Worm (Caenorhabditis elegans): Measurements from ENCODE around the gene H02F09.3.

Gene H02F09.3

DNA sequence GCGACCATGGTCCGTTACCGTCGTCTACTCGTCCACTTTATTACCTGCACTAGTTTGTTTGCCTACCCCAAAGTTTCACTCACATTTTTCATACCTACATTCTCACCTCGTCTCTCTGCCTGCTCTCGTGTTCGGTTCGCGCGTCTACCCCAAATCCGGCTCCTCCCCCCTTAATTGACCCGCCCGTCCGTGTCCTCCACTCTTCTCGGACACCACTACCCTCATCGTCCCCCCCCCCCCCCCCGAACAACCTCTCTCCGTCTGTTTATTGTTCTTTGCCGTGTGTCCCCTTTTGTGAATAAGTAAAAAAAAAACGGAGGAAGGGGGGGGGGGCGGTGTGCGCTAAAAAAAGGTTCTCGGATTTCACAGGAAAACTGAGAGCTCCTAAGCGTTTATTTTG is 34.5 kb downstream of the H02F09.3 start:
- no peak for TF ChIP-seq aly-2 (tag; optimal IDR thresholded peaks at IDR 0.05)
- no peak for TF ChIP-seq ceh-82 (tag; optimal IDR thresholded peaks at IDR 0.05)
- no peak for TF ChIP-seq hmg-11 (tag; optimal IDR thresholded peaks at IDR 0.05)
- no peak for TF ChIP-seq R02D3.7 (tag; optimal IDR thresholded peaks at IDR 0.05)
- no peak for TF ChIP-seq pha-4 (tag; optimal IDR thresholded peaks at IDR 0.05)
- no peak for TF ChIP-seq nhr-76 (tag; optimal IDR thresholded peaks at IDR 0.05)

DNA sequence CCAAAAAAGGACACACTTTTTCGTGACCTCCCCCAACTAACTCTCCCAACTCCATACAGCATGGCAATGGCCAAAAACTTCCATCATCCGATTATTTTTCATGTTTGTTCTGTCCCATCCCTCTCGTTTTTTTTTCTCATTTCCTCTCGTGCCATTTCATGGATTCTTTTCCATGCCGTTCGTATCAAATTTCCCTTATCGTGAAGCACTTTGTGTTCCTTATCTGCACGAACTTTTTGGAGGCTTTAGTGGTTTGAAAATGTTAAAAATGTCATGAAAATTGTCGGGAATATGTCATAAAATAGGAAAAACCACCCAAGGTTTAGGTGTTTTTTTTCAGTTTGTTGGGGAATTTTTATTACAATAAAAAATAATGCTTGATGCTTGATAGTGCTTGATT is 35.2 kb downstream of the H02F09.3 start:
- TF ChIP-seq sea-2 (GFP tag; optimal IDR thresholded peaks at IDR 0.05) (no peak), elt-2 (tag; optimal IDR thresholded peaks at IDR 0.05) (peak; percentile 75)

DNA sequence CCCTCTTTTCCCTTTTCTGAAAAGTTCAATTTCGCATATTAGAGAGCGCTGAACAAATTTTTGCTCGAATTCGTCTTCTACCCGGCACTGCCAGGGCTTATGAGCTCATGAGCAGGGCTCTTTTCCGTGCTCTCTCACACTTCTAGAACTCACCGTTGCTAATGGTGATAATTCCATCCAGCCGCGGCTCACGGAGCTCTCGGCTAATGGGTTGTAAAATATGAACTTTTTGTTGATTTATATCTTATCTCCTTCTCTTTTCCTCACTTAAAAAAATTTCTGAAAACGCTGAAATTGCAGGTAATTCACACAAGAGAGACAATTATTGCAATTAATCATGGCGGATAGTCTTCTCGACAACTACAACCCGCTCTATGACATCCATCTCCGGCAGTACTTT is 36.1 kb downstream of the H02F09.3 start, which contains the start of gene H11E01.3:
TSS of gene H11E01.3 (plus strand) at position 301 of the 400 bp plus-strand sequence.
- TF ChIP-seq nhr-43 (tag; optimal IDR thresholded peaks at IDR 0.05; ENCODE audit: poor library complexity, severe bottlenecking) (no peak), fos-1 (tag; optimal IDR thresholded peaks at IDR 0.05) (no peak), nhr-12 (tag; optimal IDR thresholded peaks at IDR 0.05) (no peak), egl-5 (tag; optimal IDR thresholded peaks at IDR 0.05) (no peak), egl-27 (tag; optimal IDR thresholded peaks at IDR 0.05) (no peak), sea-2 (GFP tag; optimal IDR thresholded peaks at IDR 0.05) (no peak), R02D3.7 (tag; optimal IDR thresholded peaks at IDR 0.05) (no peak), nhr-28 (tag; optimal IDR thresholded peaks at IDR 0.05) (no peak), ceh-16 (tag; optimal IDR thresholded peaks at IDR 0.05) (no peak), aly-2 (tag; optimal IDR thresholded peaks at IDR 0.05) (no peak), hmg-11 (tag; optimal IDR thresholded peaks at IDR 0.05) (no peak), nhr-67 (tag; optimal IDR thresholded peaks at IDR 0.05) (no peak), elt-1 (tag; optimal IDR thresholded peaks at IDR 0.05) (no peak), ztf-4 (tag; optimal IDR thresholded peaks at IDR 0.05) (no peak), nhr-23 (tag; optimal IDR thresholded peaks at IDR 0.05) (no peak), ama-1 (optimal IDR thresholded peaks at IDR 0.05) (no peak), ceh-82 (tag; optimal IDR thresholded peaks at IDR 0.05) (no peak), elt-2 (tag; optimal IDR thresholded peaks at IDR 0.05) (no peak), unc-39 (tag; optimal IDR thresholded peaks at IDR 0.05) (no peak)

DNA sequence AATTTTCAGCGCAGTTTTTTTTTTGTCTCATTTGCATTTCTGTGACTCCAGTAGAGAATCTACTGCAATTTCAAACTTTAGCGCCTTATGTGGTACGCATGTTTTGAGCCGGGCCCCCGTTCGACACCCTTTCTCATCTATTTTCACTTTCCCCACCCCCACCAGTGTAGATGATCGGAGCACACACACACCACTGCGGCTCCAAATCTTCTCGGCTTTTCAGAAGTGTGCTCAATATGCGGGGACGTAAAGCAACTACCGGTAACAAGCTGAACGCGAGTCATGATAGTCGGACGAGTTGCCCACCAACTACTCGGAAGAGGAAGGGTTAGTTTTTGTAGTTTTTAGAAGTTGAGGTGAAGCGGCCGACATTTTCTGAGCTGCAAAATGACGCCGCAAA is 44.5 kb downstream of the H02F09.3 start:
- TF ChIP-seq sea-2 (GFP tag; optimal IDR thresholded peaks at IDR 0.05) (no peak), nhr-77 (tag; optimal IDR thresholded peaks at IDR 0.05) (no peak), ZK546.5 (tag; optimal IDR thresholded peaks at IDR 0.05) (no peak), ceh-16 (tag; optimal IDR thresholded peaks at IDR 0.05) (no peak), nfya-1 (tag; optimal IDR thresholded peaks at IDR 0.05; ENCODE audit: insufficient read depth) (no peak), unc-62 (GFP tag; optimal IDR thresholded peaks at IDR 0.05) (no peak), aly-2 (tag; optimal IDR thresholded peaks at IDR 0.05) (no peak), skn-1 (tag; optimal IDR thresholded peaks at IDR 0.05) (no peak), ztf-4 (tag; optimal IDR thresholded peaks at IDR 0.05) (no peak), mdl-1 (tag; optimal IDR thresholded peaks at IDR 0.05) (no peak), elt-2 (tag; optimal IDR thresholded peaks at IDR 0.05) (no peak), nhr-43 (tag; optimal IDR thresholded peaks at IDR 0.05; ENCODE audit: poor library complexity, severe bottlenecking) (no peak), nhr-11 (tag; optimal IDR thresholded peaks at IDR 0.05) (no peak), nhr-237 (tag; optimal IDR thresholded peaks at IDR 0.05) (no peak), ama-1 (optimal IDR thresholded peaks at IDR 0.05) (no peak), nhr-12 (tag; optimal IDR thresholded peaks at IDR 0.05) (no peak), jun-1 (tag; optimal IDR thresholded peaks at IDR 0.05) (no peak)

DNA sequence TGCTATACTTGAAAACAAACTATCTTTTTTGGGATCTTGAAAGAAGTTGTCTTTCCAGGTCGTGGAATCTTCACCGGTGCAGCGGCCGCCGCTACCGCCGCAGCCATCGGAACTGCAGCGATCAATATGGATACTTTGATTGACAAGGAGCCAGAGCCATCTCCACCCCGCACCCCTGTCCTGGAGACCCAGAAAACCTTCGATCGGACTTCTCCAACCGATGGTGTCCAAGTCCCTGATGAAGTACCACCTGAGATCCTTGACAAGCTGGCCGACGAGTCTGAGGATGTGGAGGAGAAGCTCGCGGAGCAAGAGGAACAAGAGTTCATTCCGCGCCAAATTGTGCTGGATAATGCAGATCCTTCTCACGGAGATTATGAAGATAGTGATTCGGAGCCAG is 45.4 kb downstream of the H02F09.3 start:
- no peak for TF ChIP-seq nhr-67 (tag; optimal IDR thresholded peaks at IDR 0.05)
- TF ChIP-seq nhr-11 (tag; optimal IDR thresholded peaks at IDR 0.05) = no peak
- TF ChIP-seq sea-2 (GFP tag; optimal IDR thresholded peaks at IDR 0.05) = no peak
- TF ChIP-seq jun-1 (tag; optimal IDR thresholded peaks at IDR 0.05) = no peak
- TF ChIP-seq fkh-2 (tag; optimal IDR thresholded peaks at IDR 0.05) = no peak
- TF ChIP-seq eor-1 (tag; optimal IDR thresholded peaks at IDR 0.05) = no peak
- no peak for TF ChIP-seq lin-39 (tag; optimal IDR thresholded peaks at IDR 0.05)
- no peak for TF ChIP-seq snpc-4 (tag; optimal IDR thresholded peaks at IDR 0.05)
- TF ChIP-seq ztf-4 (tag; optimal IDR thresholded peaks at IDR 0.05) = no peak
- TF ChIP-seq ZK546.5 (tag; optimal IDR thresholded peaks at IDR 0.05) = no peak
- no peak for TF ChIP-seq skn-1 (tag; optimal IDR thresholded peaks at IDR 0.05)
- no peak for TF ChIP-seq unc-62 (GFP tag; optimal IDR thresholded peaks at IDR 0.05)
- no peak for TF ChIP-seq ceh-82 (tag; optimal IDR thresholded peaks at IDR 0.05)
- no peak for TF ChIP-seq mml-1 (tag; optimal IDR thresholded peaks at IDR 0.05)
- TF ChIP-seq ceh-16 (tag; optimal IDR thresholded peaks at IDR 0.05) = no peak
- no peak for TF ChIP-seq lin-15B (tag; optimal IDR thresholded peaks at IDR 0.05)
- no peak for TF ChIP-seq nhr-25 (tag; optimal IDR thresholded peaks at IDR 0.05)

Measured in whole organism, L3 larva.